Fruit fly (Drosophila melanogaster): ENCODE results near the gene CG9377.

- TF ChIP-seq insv (GFP tag; optimal IDR thresholded peaks at IDR 0.05) = no peak
- no peak for TF ChIP-seq pan (optimal IDR thresholded peaks at IDR 0.05)
- TF ChIP-seq pan (GFP tag; optimal IDR thresholded peaks at IDR 0.05 in 1 of 2, IDR thresholded peaks at IDR 0.05 in 1 of 2) = no peak
- TF ChIP-seq CG11456 (GFP tag; IDR thresholded peaks at IDR 0.05) = no peak
- no peak for TF ChIP-seq crc (GFP tag; optimal IDR thresholded peaks at IDR 0.05)
- no peak for TF ChIP-seq fd3F (GFP tag; optimal IDR thresholded peaks at IDR 0.05)
- no peak for TF ChIP-seq CG10366 (GFP tag; IDR thresholded peaks at IDR 0.05)
- no peak for TF ChIP-seq ara (GFP tag; IDR thresholded peaks at IDR 0.05)
- TF ChIP-seq Dll (GFP tag; IDR thresholded peaks at IDR 0.05; ENCODE audit: partially characterized antibody) = no peak
Observed at dm6 chr2L:13331868-13332544, 29.4 kb downstream of the CG9377 start.

Data from whole organism, embryonic.